Worm (Caenorhabditis elegans) whole organism, late embryonic: ENCODE data around the gene F58E2.4.

ENCODE experiments used
- ceh-18 ChIP-seq: sonication (generic microtip); optimal IDR thresholded peaks from 2 replicates; lab custom pipeline; 2016; ENCODE audit warnings: missing genetic modification characterization, missing compliant biosample characterization
- fax-1 ChIP-seq: sonication (generic microtip); optimal IDR thresholded peaks from 2 replicates; lab custom pipeline; 2016; ENCODE audit warnings: missing genotype, missing genetic modification characterization, missing compliant biosample characterization
- fkh-6 ChIP-seq: sonication (generic microtip); optimal IDR thresholded peaks from 2 replicates; lab custom pipeline; 2016; ENCODE audit warnings: missing genetic modification characterization, missing compliant biosample characterization
- pat-9 ChIP-seq: fragments of 200-800 bp; sonication (Bioruptor generic); optimal IDR thresholded peaks from 2 replicates; lab custom pipeline; 2018; ENCODE audit warnings: mild to moderate bottlenecking, missing genetic modification characterization, moderate library complexity, missing compliant biosample characterization
- ref-2 ChIP-seq: sonication (generic microtip); optimal IDR thresholded peaks from 2 replicates; lab custom pipeline; 2016; ENCODE audit warnings: missing genetic modification characterization, missing compliant biosample characterization
- unc-42 ChIP-seq: sonication (generic microtip); optimal IDR thresholded peaks from 2 replicates; lab custom pipeline; 2016; ENCODE audit warnings: missing genotype, missing genetic modification characterization, missing compliant biosample characterization

DNA sequence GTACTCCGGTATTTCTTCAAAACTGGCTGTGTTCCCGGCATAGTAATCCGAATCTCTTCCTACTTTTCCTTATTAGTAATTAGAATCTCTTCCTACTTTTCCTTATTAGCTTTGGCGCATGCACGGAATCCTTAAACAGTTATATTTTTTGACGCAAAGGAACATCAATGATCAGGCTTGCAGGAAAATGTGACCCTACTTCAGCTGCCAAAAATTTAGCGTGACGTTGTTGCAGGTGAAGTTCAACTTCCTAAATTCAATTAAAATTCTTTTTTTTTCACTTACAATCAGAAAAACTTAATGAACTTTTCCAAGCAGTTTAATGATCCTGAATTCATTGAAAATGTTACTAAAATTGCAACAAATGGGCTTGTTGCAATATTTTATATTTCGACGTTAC, 30.1 kb downstream of the F58E2.4 start, which contains the start of gene srz-79:
- no peak for TF ChIP-seq fkh-6
- TF ChIP-seq pat-9 = no peak
- TF ChIP-seq fax-1 (tag; lab: Kevin White, UChicago) = no peak
- no peak for TF ChIP-seq ref-2 (tag; lab: Kevin White, UChicago)
- TF ChIP-seq unc-42 = no peak
- TF ChIP-seq ceh-18 = no peak
